Worm (Caenorhabditis elegans) whole organism, L4 larva: Measurements from ENCODE around the gene B0563.1.

ENCODE experiments used
- D1046.2 ChIP-seq: fragments of 200-800 bp; sonication (Bioruptor generic); IDR thresholded peaks from 2 replicates; pipeline ENCODE4 v1.3.6; 2022; ENCODE audit warnings: missing genetic modification characterization, missing compliant biosample characterization
- T20F7.1 ChIP-seq: fragments of 200-800 bp; sonication (Bioruptor generic); optimal IDR thresholded peaks from 2 replicates; lab custom pipeline; 2018; ENCODE audit warnings: mild to moderate bottlenecking, missing genetic modification characterization, missing compliant biosample characterization
- T26A8.4 ChIP-seq: fragments of 200-800 bp; sonication (Bioruptor generic); IDR thresholded peaks from 2 replicates; pipeline ENCODE4 v1.3.6; 2022; ENCODE audit warnings: missing genetic modification characterization, missing compliant biosample characterization
- Y48G9A.11 ChIP-seq: fragments of 200-800 bp; sonication (Bioruptor generic); IDR thresholded peaks from 2 replicates; pipeline ENCODE4 v1.3.6; 2022; ENCODE audit warnings: missing genetic modification reagents, missing genetic modification characterization, missing compliant biosample characterization
- ZK546.5 ChIP-seq, 2 experiments: sonication (generic microtip); optimal IDR thresholded peaks; 2 replicates each; lab custom pipeline; 2017; ENCODE audit warnings: missing biosample characterization in 2 of 2, missing genetic modification characterization in 2 of 2
- arid-1 ChIP-seq: fragments of 200-800 bp; sonication (Bioruptor generic); conservative IDR thresholded peaks from 2 replicates; pipeline ENCODE4 v1.3.6; 2022; ENCODE audit warnings: missing genetic modification reagents, missing genetic modification characterization, missing compliant biosample characterization
- attf-4 ChIP-seq: sonication (generic microtip); optimal IDR thresholded peaks from 3 replicates; lab custom pipeline; 2017; ENCODE audit warnings: missing biosample characterization, missing genetic modification characterization
- ceh-20 ChIP-seq: fragments of 200-800 bp; sonication (Bioruptor generic); IDR thresholded peaks from 2 replicates; pipeline ENCODE4 v1.3.6; 2022; ENCODE audit warnings: missing genetic modification reagents, missing genetic modification characterization, missing compliant biosample characterization
- ceh-28 ChIP-seq: fragments of 150-350 bp; optimal IDR thresholded peaks from 2 replicates; lab custom pipeline; 2014; ENCODE audit warnings: missing biosample characterization, missing genetic modification reagents, missing genetic modification characterization
- ceh-44 ChIP-seq: fragments of 200-800 bp; sonication (Bioruptor generic); IDR thresholded peaks from 2 replicates; pipeline ENCODE4 v1.3.6; 2022; ENCODE audit warnings: missing genetic modification reagents, missing genetic modification characterization, missing compliant biosample characterization
- cey-2 ChIP-seq: sonication (generic microtip); optimal IDR thresholded peaks from 3 replicates; lab custom pipeline; 2017; ENCODE audit warnings: missing genetic modification characterization, mild to moderate bottlenecking, missing compliant biosample characterization, antibody characterized with exemption, borderline replicate concordance; ENCODE audit not compliant: insufficient read depth
- ctbp-1 ChIP-seq: fragments of 200-800 bp; sonication (Bioruptor generic); IDR thresholded peaks from 2 replicates; pipeline ENCODE4 v1.3.6; 2022; ENCODE audit warnings: missing genetic modification reagents, missing genetic modification characterization, missing compliant biosample characterization
- daf-12 ChIP-seq: fragments of 150-350 bp; optimal IDR thresholded peaks from 2 replicates; lab custom pipeline; 2014; ENCODE audit warnings: missing biosample characterization, missing genetic modification reagents, missing genetic modification characterization
- dmd-6 ChIP-seq: fragments of 200-800 bp; sonication (Bioruptor generic); IDR thresholded peaks from 2 replicates; pipeline ENCODE4 v1.3.6; 2022; ENCODE audit warnings: missing genetic modification reagents, missing genetic modification characterization, missing compliant biosample characterization
- duxl-1 ChIP-seq: sonication (generic microtip); optimal IDR thresholded peaks from 2 replicates; lab custom pipeline; 2016; ENCODE audit warnings: mild to moderate bottlenecking, missing genetic modification characterization, moderate library complexity, missing compliant biosample characterization; ENCODE audit not compliant: poor library complexity
- fos-1 ChIP-seq: fragments of 150-350 bp; optimal IDR thresholded peaks from 2 replicates; lab custom pipeline; 2014; ENCODE audit warnings: missing biosample characterization, missing genetic modification characterization
- jun-1 ChIP-seq: fragments of 150-350 bp; optimal IDR thresholded peaks from 2 replicates; lab custom pipeline; 2014; ENCODE audit warnings: missing biosample characterization, missing genetic modification reagents, missing genetic modification characterization
- lim-7 ChIP-seq: fragments of 200-800 bp; sonication (Bioruptor generic); IDR thresholded peaks from 2 replicates; pipeline ENCODE4 v1.3.6; 2022; ENCODE audit warnings: missing genetic modification characterization, missing compliant biosample characterization
- lin-13 ChIP-seq: fragments of 150-350 bp; optimal IDR thresholded peaks from 2 replicates; lab custom pipeline; 2014; ENCODE audit warnings: missing biosample characterization, missing genetic modification reagents, missing genetic modification characterization
- lin-29 ChIP-seq: fragments of 200-800 bp; sonication (Bioruptor generic); IDR thresholded peaks from 2 replicates; pipeline ENCODE4 v1.3.6; 2022; ENCODE audit warnings: missing genetic modification reagents, missing genetic modification characterization, missing compliant biosample characterization
- lin-38 ChIP-seq: fragments of 200-800 bp; sonication (Bioruptor generic); IDR thresholded peaks from 2 replicates; pipeline ENCODE4 v1.3.6; 2022; ENCODE audit warnings: missing genetic modification reagents, missing genetic modification characterization, missing compliant biosample characterization
- lin-39 ChIP-seq: fragments of 150-350 bp; optimal IDR thresholded peaks from 2 replicates; lab custom pipeline; 2014; ENCODE audit warnings: missing biosample characterization, missing genetic modification reagents, missing genetic modification characterization
- lir-3 ChIP-seq: sonication (generic microtip); optimal IDR thresholded peaks from 2 replicates; lab custom pipeline; 2016; ENCODE audit warnings: mild to moderate bottlenecking, missing genetic modification characterization, missing compliant biosample characterization
- lsy-2 ChIP-seq, 2 experiments: fragments of 150-350 bp in 1 of 2; sonication (generic microtip) in 1 of 2; optimal IDR thresholded peaks; 2 replicates each; lab custom pipeline; 2014 to 2017; ENCODE audit warnings: missing biosample characterization in 2 of 2, missing genetic modification characterization in 2 of 2
- madf-9 ChIP-seq: fragments of 200-800 bp; sonication (Bioruptor generic); conservative IDR thresholded peaks from 2 replicates; pipeline ENCODE4 v1.3.6; 2022; ENCODE audit warnings: missing genetic modification reagents, missing genetic modification characterization, missing compliant biosample characterization
- mdl-1 ChIP-seq, 2 experiments: fragments of 150-350 bp in 1 of 2; sonication (generic microtip) in 1 of 2; optimal IDR thresholded peaks; 2 replicates each; lab custom pipeline; 2014 to 2017; ENCODE audit warnings: missing biosample characterization in 2 of 2, missing genetic modification characterization in 2 of 2
- mxl-2 ChIP-seq: fragments of 200-800 bp; sonication (Bioruptor generic); conservative IDR thresholded peaks from 2 replicates; pipeline ENCODE4 v1.3.6; 2022; ENCODE audit warnings: missing genetic modification reagents, missing genetic modification characterization, missing compliant biosample characterization
- nhr-10 ChIP-seq: fragments of 150-350 bp; optimal IDR thresholded peaks from 2 replicates; lab custom pipeline; 2014; ENCODE audit warnings: missing biosample characterization, missing genetic modification characterization
- nhr-102 ChIP-seq: sonication (generic microtip); optimal IDR thresholded peaks from 2 replicates; lab custom pipeline; 2016; ENCODE audit warnings: mild to moderate bottlenecking, missing genetic modification characterization, moderate library complexity, missing compliant biosample characterization
- nhr-111 ChIP-seq: fragments of 200-800 bp; sonication (Bioruptor generic); optimal IDR thresholded peaks from 2 replicates; lab custom pipeline; 2018; ENCODE audit warnings: mild to moderate bottlenecking, missing genetic modification characterization, missing compliant biosample characterization
- nhr-41 ChIP-seq: fragments of 200-800 bp; sonication (Bioruptor generic); IDR thresholded peaks from 2 replicates; pipeline ENCODE4 v1.3.6; 2022; ENCODE audit warnings: missing genetic modification reagents, missing genetic modification characterization, missing compliant biosample characterization
- nhr-42 ChIP-seq: fragments of 200-800 bp; sonication (Bioruptor generic); IDR thresholded peaks from 2 replicates; pipeline ENCODE4 v1.3.6; 2022; ENCODE audit warnings: missing genetic modification characterization, missing compliant biosample characterization
- nhr-48 ChIP-seq: sonication (generic microtip); optimal IDR thresholded peaks from 2 replicates; lab custom pipeline; 2016; ENCODE audit warnings: mild to moderate bottlenecking, missing genetic modification characterization, missing compliant biosample characterization
- rbr-2 ChIP-seq: sonication (generic microtip); optimal IDR thresholded peaks from 2 replicates; lab custom pipeline; 2016; ENCODE audit warnings: missing genotype, missing genetic modification characterization, missing compliant biosample characterization
- sdz-12 ChIP-seq: fragments of 200-800 bp; sonication (Bioruptor generic); optimal IDR thresholded peaks from 2 replicates; lab custom pipeline; 2018; ENCODE audit warnings: mild to moderate bottlenecking, missing genetic modification characterization, missing compliant biosample characterization
- set-16 ChIP-seq: fragments of 200-800 bp; sonication (Bioruptor generic); IDR thresholded peaks from 2 replicates; pipeline ENCODE4 v1.3.6; 2022; ENCODE audit warnings: missing genetic modification reagents, missing genetic modification characterization, missing compliant biosample characterization
- snpc-1.2 ChIP-seq: fragments of 200-800 bp; sonication (Bioruptor generic); IDR thresholded peaks from 2 replicates; pipeline ENCODE4 v1.3.6; 2022; ENCODE audit warnings: missing genetic modification reagents, missing genetic modification characterization, missing compliant biosample characterization
- snpc-4 ChIP-seq: fragments of 150-350 bp; optimal IDR thresholded peaks from 2 replicates; lab custom pipeline; 2014; ENCODE audit warnings: missing biosample characterization, missing genetic modification characterization
- spr-1 ChIP-seq: sonication (generic microtip); optimal IDR thresholded peaks from 2 replicates; lab custom pipeline; 2016; ENCODE audit warnings: mild to moderate bottlenecking, missing genetic modification characterization, missing compliant biosample characterization
- tag-97 ChIP-seq: fragments of 200-800 bp; sonication (Bioruptor generic); IDR thresholded peaks from 2 replicates; pipeline ENCODE4 v1.3.6; 2022; ENCODE audit warnings: missing genetic modification characterization, missing compliant biosample characterization
- unc-39 ChIP-seq: sonication (generic microtip); optimal IDR thresholded peaks from 2 replicates; lab custom pipeline; 2017; ENCODE audit warnings: missing biosample characterization, missing genetic modification characterization
- vab-7 ChIP-seq: fragments of 200-800 bp; sonication (Bioruptor generic); IDR thresholded peaks from 2 replicates; pipeline ENCODE4 v1.3.6; 2022; ENCODE audit warnings: missing genetic modification reagents, missing genetic modification characterization, missing compliant biosample characterization
- zfp-2 ChIP-seq: sonication (generic microtip); optimal IDR thresholded peaks from 2 replicates; lab custom pipeline; 2016; ENCODE audit warnings: mild to moderate bottlenecking, missing genetic modification characterization, missing compliant biosample characterization
- zfp-3 ChIP-seq: fragments of 200-800 bp; sonication (Bioruptor generic); conservative IDR thresholded peaks from 2 replicates; pipeline ENCODE4 v1.3.6; 2022; ENCODE audit warnings: missing genetic modification reagents, missing genetic modification characterization, missing compliant biosample characterization
- zip-11 ChIP-seq: fragments of 200-800 bp; sonication (Bioruptor generic); IDR thresholded peaks from 2 replicates; pipeline ENCODE4 v1.3.6; 2022; ENCODE audit warnings: missing genetic modification characterization, missing compliant biosample characterization
- zip-2 ChIP-seq: fragments of 150-350 bp; optimal IDR thresholded peaks from 2 replicates; lab custom pipeline; 2014; ENCODE audit warnings: missing biosample characterization, missing genetic modification characterization

Gene B0563.1

DNA sequence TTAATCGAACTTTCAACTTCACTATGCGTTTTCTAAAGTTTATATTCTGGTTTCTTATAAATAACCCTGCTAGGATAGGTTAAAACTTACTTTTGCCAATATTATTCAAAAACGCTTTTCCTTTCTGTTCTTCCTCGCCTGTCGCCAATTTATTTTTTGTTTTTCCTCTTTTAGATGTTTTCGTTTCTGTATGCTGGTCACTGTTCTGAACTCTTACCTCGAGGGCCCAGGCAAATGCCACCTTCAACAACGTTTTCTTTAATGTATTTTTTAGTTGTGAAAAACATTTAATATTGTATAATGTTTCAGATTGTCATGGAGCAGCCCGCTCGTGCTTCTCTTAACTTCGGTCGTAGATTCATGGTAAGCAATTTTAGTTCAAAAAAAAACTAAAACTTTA is 10.8 kb downstream of the B0563.1 start, which contains the start of gene Y81B9A.3:
TSS of gene Y81B9A.3 (plus strand) at position 301 of the 400 bp plus-strand sequence.
- TF ChIP-seq nhr-111 (GFP tag; lab: Kevin White, UChicago): no peak
- no peak for TF ChIP-seq snpc-4 (tag; lab: Kevin White, UChicago)
- TF ChIP-seq lin-13: no peak
- no peak for TF ChIP-seq ceh-28
- TF ChIP-seq ZK546.5 (tag; optimal IDR thresholded peaks at IDR 0.05; lab: Kevin White, UChicago): no peak
- TF ChIP-seq lin-29 (GFP tag; lab: Robert Waterston, UW): no peak
- TF ChIP-seq dmd-6: no peak
- TF ChIP-seq attf-4: no peak
- TF ChIP-seq spr-1 (tag; lab: Kevin White, UChicago): no peak
- no peak for TF ChIP-seq rbr-2 (tag; lab: Kevin White, UChicago)
- TF ChIP-seq madf-9 (GFP tag; lab: Robert Waterston, UW): no peak
- TF ChIP-seq ctbp-1 (GFP tag; lab: Robert Waterston, UW): no peak

ce11 chrX:9183836-9184235 is 12.5 kb downstream of the B0563.1 start, which contains the start of gene Y81B9A.2:
Gene Y81B9A.2 (plus strand): TSS chrX:9184136.
- TF ChIP-seq vab-7 (GFP tag; lab: Robert Waterston, UW) (no peak), lir-3 (tag; lab: Kevin White, UChicago) (no peak), lsy-2 (tag; optimal IDR thresholded peaks at IDR 0.05; lab: Kevin White, UChicago) (no peak), zfp-3 (no peak), zip-2 (tag; lab: Kevin White, UChicago) (no peak), lin-39 (tag; lab: Kevin White, UChicago) (no peak), dmd-6 (no peak), snpc-1.2 (no peak), ceh-44 (GFP tag; lab: Robert Waterston, UW) (no peak), arid-1 (GFP tag; lab: Robert Waterston, UW) (no peak), snpc-4 (tag; lab: Kevin White, UChicago) (no peak), nhr-10 (tag; lab: Kevin White, UChicago) (no peak)
- TF ChIP-seq, all 104 proteins: peak for 0

DNA sequence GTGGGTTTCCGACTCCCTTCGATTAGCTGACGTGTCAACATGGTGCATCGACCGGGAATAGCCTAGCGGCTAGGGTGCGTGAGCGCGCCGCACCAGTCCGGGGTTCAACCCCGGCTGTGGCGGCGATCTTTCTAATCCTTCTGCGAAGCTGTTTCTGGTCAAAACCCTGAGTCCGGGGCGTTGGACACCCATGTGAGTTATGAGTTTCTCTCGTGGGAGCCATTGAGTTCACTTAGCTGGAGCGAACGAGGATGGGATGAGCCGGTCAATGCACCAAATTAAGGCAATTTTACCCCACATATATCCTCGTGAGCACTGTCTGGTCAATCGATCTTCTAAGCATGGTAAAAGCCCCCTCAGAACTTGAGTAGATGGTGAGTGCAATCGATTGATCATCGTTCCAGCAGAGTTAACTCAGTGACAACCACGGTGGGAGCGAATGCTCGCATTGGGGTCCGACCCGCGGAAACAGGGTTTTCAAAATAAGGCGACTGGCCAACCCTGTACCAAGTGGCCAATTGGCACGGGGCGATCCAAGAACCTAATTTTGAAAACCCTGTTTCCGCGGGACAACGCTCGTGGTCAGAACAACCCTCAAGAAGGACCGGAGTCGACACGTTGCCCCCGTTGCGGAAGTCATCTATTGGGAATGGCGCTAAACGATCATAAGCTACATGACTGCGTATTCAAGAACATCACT is 20.6 kb downstream of the B0563.1 start, which contains the start of gene Y81B9A.1:
TSS of gene Y81B9A.1 (plus strand) at position 650 of the 700 bp plus-strand sequence.
- TF ChIP-seq jun-1 (tag; lab: Kevin White, UChicago): no peak
- no peak for TF ChIP-seq ceh-28
- TF ChIP-seq lsy-2 (tag; optimal IDR thresholded peaks at IDR 0.05; lab: Kevin White, UChicago): no peak
- TF ChIP-seq lin-38 (GFP tag; lab: Robert Waterston, UW): no peak
- TF ChIP-seq lin-13: no peak
- TF ChIP-seq lim-7 (GFP tag; lab: Robert Waterston, UW): 0 out of 2 replicates have a peak, but pooled peaks have one; percentile 15
- TF ChIP-seq nhr-48 (tag; lab: Kevin White, UChicago): no peak
- TF ChIP-seq sdz-12 (GFP tag; lab: Kevin White, UChicago): no peak
- TF ChIP-seq fos-1 (tag; lab: Kevin White, UChicago): no peak
- TF ChIP-seq zip-11 (GFP tag; lab: Robert Waterston, UW): no peak
- no peak for TF ChIP-seq lin-39 (tag; lab: Kevin White, UChicago)
- no peak for TF ChIP-seq zfp-2 (tag; lab: Kevin White, UChicago)
- TF ChIP-seq tag-97 (GFP tag; lab: Robert Waterston, UW): no peak
- TF ChIP-seq nhr-41 (GFP tag; lab: Robert Waterston, UW): no peak
- TF ChIP-seq arid-1 (GFP tag; lab: Robert Waterston, UW): no peak
- TF ChIP-seq Y48G9A.11 (GFP tag; lab: Robert Waterston, UW): 0 out of 2 replicates have a peak, but pooled peaks have one; percentile 12
- TF ChIP-seq mdl-1 (tag; optimal IDR thresholded peaks at IDR 0.05; lab: Kevin White, UChicago): no peak
- no peak for TF ChIP-seq T26A8.4 (GFP tag; lab: Robert Waterston, UW)
- TF ChIP-seq duxl-1 (tag; lab: Kevin White, UChicago): no peak
- no peak for TF ChIP-seq nhr-102 (tag; lab: Kevin White, UChicago)
- TF ChIP-seq snpc-1.2: peak; percentile 43; the same call in 1 of the 2 replicates
- TF ChIP-seq ceh-20 (GFP tag; lab: Robert Waterston, UW): no peak
- no peak for TF ChIP-seq D1046.2 (GFP tag; lab: Robert Waterston, UW)
- TF ChIP-seq mxl-2 (GFP tag; lab: Robert Waterston, UW): no peak
- TF ChIP-seq ceh-44 (GFP tag; lab: Robert Waterston, UW): peak; percentile 76
- no peak for TF ChIP-seq T20F7.1 (GFP tag; lab: Kevin White, UChicago)
- no peak for TF ChIP-seq unc-39
- peak; percentile 84 for TF ChIP-seq set-16 (GFP tag; lab: Robert Waterston, UW)
- no peak for TF ChIP-seq daf-12 (tag; lab: Kevin White, UChicago)
- TF ChIP-seq cey-2 (tag; lab: Kevin White, UChicago): no peak
- TF ChIP-seq nhr-42 (GFP tag; lab: Robert Waterston, UW): no peak
